Worm (Caenorhabditis elegans) whole organism, mixed stage, embryonic: ENCODE results near the gene F35D2.1.

ENCODE experiments used
- M03D4.4 ChIP-seq: sonication (generic microtip); optimal IDR thresholded peaks from 2 replicates; lab custom pipeline; 2017; ENCODE audit warnings: mild to moderate bottlenecking, missing genetic modification characterization, missing compliant biosample characterization
- bed-3 ChIP-seq: fragments of 200-800 bp; sonication (Bioruptor generic); optimal IDR thresholded peaks from 3 replicates; lab custom pipeline; 2018; ENCODE audit warnings: mild to moderate bottlenecking, missing genetic modification characterization, moderate library complexity, missing compliant biosample characterization
- blmp-1 ChIP-seq: fragments of 150-350 bp; optimal IDR thresholded peaks from 2 replicates; lab custom pipeline; 2014; ENCODE audit warnings: missing biosample characterization, missing genetic modification characterization
- ceh-39 ChIP-seq: fragments of 150-350 bp; optimal IDR thresholded peaks from 2 replicates; lab custom pipeline; 2014; ENCODE audit warnings: missing biosample characterization, missing genetic modification characterization
- ceh-43 ChIP-seq: fragments of 200-800 bp; sonication (Bioruptor generic); optimal IDR thresholded peaks from 2 replicates; lab custom pipeline; 2018; ENCODE audit warnings: mild to moderate bottlenecking, missing genetic modification characterization, moderate library complexity, missing compliant biosample characterization
- ceh-83 ChIP-seq: fragments of 200-800 bp; sonication (Bioruptor generic); optimal IDR thresholded peaks from 2 replicates; lab custom pipeline; 2018; ENCODE audit warnings: mild to moderate bottlenecking, missing genetic modification characterization, missing compliant biosample characterization
- ces-1 ChIP-seq: fragments of 150-350 bp; optimal IDR thresholded peaks from 2 replicates; lab custom pipeline; 2014; ENCODE audit warnings: missing biosample characterization, missing genetic modification reagents, missing genetic modification characterization
- cnd-1 ChIP-seq: fragments of 200-800 bp; sonication (Bioruptor generic); optimal IDR thresholded peaks from 2 replicates; lab custom pipeline; 2018; ENCODE audit warnings: mild to moderate bottlenecking, missing genetic modification characterization, missing compliant biosample characterization
- drap-1 ChIP-seq: fragments of 200-800 bp; sonication (Bioruptor generic); optimal IDR thresholded peaks from 3 replicates; lab custom pipeline; 2018; ENCODE audit warnings: mild to moderate bottlenecking, missing genetic modification characterization, missing compliant biosample characterization
- elt-1 ChIP-seq: sonication (generic microtip); optimal IDR thresholded peaks from 2 replicates; lab custom pipeline; 2017; ENCODE audit warnings: missing genetic modification characterization, mild to moderate bottlenecking, missing compliant biosample characterization, antibody characterized with exemption, moderate library complexity, borderline replicate concordance; ENCODE audit not compliant: insufficient read depth
- elt-3 ChIP-seq: fragments of 150-350 bp; optimal IDR thresholded peaks from 2 replicates; lab custom pipeline; 2014; ENCODE audit warnings: missing biosample characterization, missing genetic modification characterization
- flh-1 ChIP-seq: fragments of 200-800 bp; sonication (Bioruptor generic); optimal IDR thresholded peaks from 2 replicates; lab custom pipeline; 2018; ENCODE audit warnings: mild to moderate bottlenecking, missing genetic modification characterization, moderate library complexity, missing compliant biosample characterization
- hlh-1 ChIP-seq: fragments of 150-350 bp; optimal IDR thresholded peaks from 2 replicates; lab custom pipeline; 2014; ENCODE audit warnings: missing biosample characterization, missing genetic modification reagents, missing genetic modification characterization
- lin-13 ChIP-seq: fragments of 150-350 bp; optimal IDR thresholded peaks from 2 replicates; lab custom pipeline; 2014; ENCODE audit warnings: missing biosample characterization, missing genetic modification characterization
- lin-32 ChIP-seq: fragments of 200-800 bp; sonication (Bioruptor generic); optimal IDR thresholded peaks from 2 replicates; lab custom pipeline; 2018; ENCODE audit warnings: mild to moderate bottlenecking, missing genetic modification characterization, missing compliant biosample characterization
- lsy-2 ChIP-seq: fragments of 150-350 bp; optimal IDR thresholded peaks from 2 replicates; lab custom pipeline; 2014; ENCODE audit warnings: missing biosample characterization, missing genetic modification characterization
- mab-5 ChIP-seq: fragments of 150-350 bp; optimal IDR thresholded peaks from 2 replicates; lab custom pipeline; 2014; ENCODE audit warnings: missing biosample characterization, missing genetic modification characterization
- mep-1 ChIP-seq: fragments of 150-350 bp; optimal IDR thresholded peaks from 2 replicates; lab custom pipeline; 2017; ENCODE audit warnings: missing biosample characterization, missing genetic modification reagents, missing genetic modification characterization, inconsistent platforms
- nhr-12 ChIP-seq: fragments of 150-350 bp; optimal IDR thresholded peaks from 2 replicates; lab custom pipeline; 2014; ENCODE audit warnings: missing biosample characterization, missing genetic modification characterization
- nhr-2 ChIP-seq: fragments of 150-350 bp; optimal IDR thresholded peaks from 2 replicates; lab custom pipeline; 2014; ENCODE audit warnings: missing biosample characterization, missing genetic modification characterization
- nhr-28 ChIP-seq: fragments of 150-350 bp; optimal IDR thresholded peaks from 2 replicates; lab custom pipeline; 2014; ENCODE audit warnings: missing biosample characterization, missing genetic modification characterization
- nhr-76 ChIP-seq: sonication (generic microtip); optimal IDR thresholded peaks from 2 replicates; lab custom pipeline; 2017; ENCODE audit warnings: missing biosample characterization, missing genetic modification characterization
- sem-2 ChIP-seq: fragments of 200-800 bp; sonication (Bioruptor generic); optimal IDR thresholded peaks from 2 replicates; lab custom pipeline; 2018; ENCODE audit warnings: mild to moderate bottlenecking, missing genetic modification characterization, missing compliant biosample characterization
- snpc-4 ChIP-seq: fragments of 150-350 bp; optimal IDR thresholded peaks from 2 replicates; lab custom pipeline; 2014; ENCODE audit warnings: missing biosample characterization, missing genetic modification characterization
- sptf-1 ChIP-seq: sonication (generic microtip); optimal IDR thresholded peaks from 2 replicates; lab custom pipeline; 2017; ENCODE audit warnings: mild to moderate bottlenecking, missing genetic modification characterization, moderate library complexity, missing compliant biosample characterization
- tbx-8 ChIP-seq: fragments of 200-800 bp; sonication (Bioruptor generic); optimal IDR thresholded peaks from 2 replicates; lab custom pipeline; 2018; ENCODE audit warnings: mild to moderate bottlenecking, missing genetic modification characterization, moderate library complexity, missing compliant biosample characterization
- unc-120 ChIP-seq: sonication (generic microtip); optimal IDR thresholded peaks from 2 replicates; lab custom pipeline; 2017; ENCODE audit warnings: missing genetic modification characterization, missing compliant biosample characterization; ENCODE audit not compliant: poor library complexity, severe bottlenecking
- unc-62 ChIP-seq: fragments of 150-350 bp; optimal IDR thresholded peaks from 2 replicates; lab custom pipeline; 2014; ENCODE audit warnings: missing biosample characterization, missing genetic modification reagents, missing genetic modification characterization
- zip-8 ChIP-seq: fragments of 150-350 bp; optimal IDR thresholded peaks from 2 replicates; lab custom pipeline; 2014; ENCODE audit warnings: missing biosample characterization, missing genetic modification characterization
- ztf-11 ChIP-seq: fragments of 150-350 bp; optimal IDR thresholded peaks from 2 replicates; lab custom pipeline; 2014; ENCODE audit warnings: missing biosample characterization, missing genetic modification characterization

Gene F35D2.1

DNA sequence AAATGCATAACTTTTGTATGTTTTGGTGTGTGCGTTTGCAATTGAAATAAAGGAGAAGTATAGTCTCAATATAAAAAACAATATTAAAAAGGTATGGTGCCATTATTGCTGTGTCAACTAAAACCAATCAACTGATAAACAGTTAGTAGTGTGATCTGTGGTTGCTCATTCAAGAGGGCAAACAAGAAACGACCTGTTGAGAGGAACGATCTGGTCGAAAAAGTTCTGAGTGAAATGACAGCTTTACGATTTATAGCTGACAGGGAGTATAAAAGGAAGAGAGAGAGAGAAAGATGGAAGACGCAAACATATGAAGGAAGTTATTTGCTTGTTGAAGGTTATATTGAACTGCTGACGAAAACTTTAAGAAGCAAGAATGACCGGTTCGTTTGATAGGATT, 17.7 kb upstream of the F35D2.1 start:
- TF ChIP-seq hlh-1 (tag; lab: Kevin White, UChicago) (no peak), blmp-1 (no peak), ceh-39 (tag; lab: Kevin White, UChicago) (no peak), nhr-28 (no peak), lsy-2 (no peak), cnd-1 (tag; lab: Kevin White, UChicago) (no peak), nhr-12 (tag; lab: Kevin White, UChicago) (no peak), tbx-8 (GFP tag; lab: Kevin White, UChicago) (no peak), ces-1 (no peak), elt-3 (tag; lab: Kevin White, UChicago) (no peak), unc-120 (tag; lab: Kevin White, UChicago) (no peak), nhr-76 (tag; lab: Kevin White, UChicago) (no peak), zip-8 (tag; lab: Kevin White, UChicago) (no peak), lin-32 (GFP tag; lab: Kevin White, UChicago) (no peak), ceh-43 (GFP tag; lab: Kevin White, UChicago) (no peak), ceh-83 (GFP tag; lab: Kevin White, UChicago) (no peak), sem-2 (GFP tag; lab: Kevin White, UChicago) (no peak), ztf-11 (tag; lab: Kevin White, UChicago) (no peak), mep-1 (tag; lab: Kevin White, UChicago) (no peak), mab-5 (no peak)

DNA sequence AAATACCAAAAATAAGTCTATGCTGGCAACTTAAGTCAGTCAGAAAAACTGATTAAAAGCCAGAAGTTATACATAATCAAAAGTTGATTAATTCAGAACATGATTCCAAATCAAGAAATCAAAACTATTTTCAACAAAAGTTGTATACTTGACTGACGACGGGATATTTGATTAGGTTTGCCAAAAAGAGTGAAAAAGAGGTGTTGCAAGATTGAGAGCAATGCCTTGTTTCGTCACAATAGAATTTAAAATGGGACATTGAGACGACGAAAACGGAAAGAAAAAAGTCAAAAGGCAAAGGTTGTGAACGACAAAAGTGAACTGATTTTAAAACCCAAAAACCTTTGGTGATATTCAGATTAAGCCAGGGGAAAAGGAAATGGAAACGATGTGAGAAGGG, 16.9 kb upstream of the F35D2.1 start:
- no peak for TF ChIP-seq unc-62
- no peak for TF ChIP-seq nhr-2 (tag; lab: Kevin White, UChicago)

DNA sequence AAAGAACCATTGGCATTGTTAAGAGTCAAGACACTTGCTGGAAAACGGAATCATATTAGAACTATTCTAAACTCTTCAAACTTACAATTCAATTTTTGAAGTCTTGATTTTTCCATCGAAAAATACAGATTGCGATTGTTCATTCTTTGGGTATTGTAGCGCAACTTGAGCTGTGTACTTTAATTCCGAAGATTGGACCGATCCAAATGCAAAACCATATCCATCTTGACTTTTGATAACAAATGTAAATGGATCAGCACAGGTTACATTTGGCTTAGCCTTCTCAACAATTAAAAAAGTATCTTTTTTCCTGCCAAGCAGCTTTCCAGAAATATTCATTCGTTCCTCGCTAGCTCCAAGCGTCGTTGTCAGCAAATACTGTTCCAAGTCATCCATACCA, 14.9 kb upstream of the F35D2.1 start:
- TF ChIP-seq flh-1 (no peak), zip-8 (tag; lab: Kevin White, UChicago) (no peak), elt-1 (tag; lab: Kevin White, UChicago) (no peak), unc-120 (tag; lab: Kevin White, UChicago) (no peak), nhr-76 (tag; lab: Kevin White, UChicago) (no peak), unc-62 (no peak), mab-5 (no peak), bed-3 (GFP tag; lab: Kevin White, UChicago) (no peak), M03D4.4 (tag; lab: Kevin White, UChicago) (no peak), ces-1 (no peak), ceh-43 (GFP tag; lab: Kevin White, UChicago) (no peak), drap-1 (GFP tag; lab: Kevin White, UChicago) (no peak), sptf-1 (tag; lab: Kevin White, UChicago) (no peak), ceh-39 (tag; lab: Kevin White, UChicago) (no peak), snpc-4 (tag; lab: Kevin White, UChicago) (no peak), lin-13 (tag; lab: Kevin White, UChicago) (no peak), nhr-28 (no peak)

DNA sequence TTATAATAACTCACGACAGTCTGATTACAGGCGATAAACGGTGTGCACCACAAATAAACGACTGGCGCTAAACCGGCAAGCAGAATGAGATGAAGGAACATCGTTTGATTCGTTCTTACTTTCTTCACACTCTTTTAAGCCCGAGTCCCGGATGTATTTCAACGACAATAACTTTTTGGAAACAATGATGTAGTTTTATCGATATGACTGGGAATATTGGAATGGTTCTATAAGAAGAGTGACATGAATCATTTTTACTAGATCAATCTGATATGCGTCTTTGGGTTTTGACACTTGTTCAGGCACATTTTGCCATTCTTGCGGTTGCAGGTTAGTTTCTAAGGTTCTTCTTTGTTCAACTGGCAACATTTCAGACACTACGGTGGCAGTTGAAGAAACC, 14.2 kb upstream of the F35D2.1 start, which contains the start of the genes ZK1290.11 and ZK1290.1:
ZK1290.11 (minus strand) TSS at position 101 of the 400 bp plus-strand sequence.
ZK1290.1 (plus strand) TSS at position 271 of the 400 bp plus-strand sequence.
- no peak for TF ChIP-seq drap-1 (GFP tag; lab: Kevin White, UChicago)
- no peak for TF ChIP-seq lsy-2
- TF ChIP-seq sem-2 (GFP tag; lab: Kevin White, UChicago): no peak
- TF ChIP-seq sptf-1 (tag; lab: Kevin White, UChicago): no peak

DNA sequence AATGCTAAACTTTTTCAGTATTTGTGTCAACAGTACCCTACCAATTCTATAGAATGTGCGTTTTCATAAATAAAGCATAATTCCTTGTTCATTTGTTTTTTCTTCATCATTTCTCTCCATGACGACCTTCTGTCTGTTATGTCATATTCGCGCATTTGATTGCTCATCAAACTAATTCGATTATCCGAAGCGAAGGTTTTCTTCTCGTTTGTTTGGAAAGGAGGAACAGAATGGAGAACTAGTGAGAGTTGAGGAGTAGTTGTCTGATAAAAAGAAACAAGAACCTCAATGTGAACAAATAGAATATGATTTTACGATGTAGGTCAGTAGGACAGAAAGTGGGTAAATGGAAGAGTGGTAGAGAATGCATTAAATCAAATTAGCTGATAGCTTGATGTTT, 13.1 kb upstream of the F35D2.1 start:
- TF ChIP-seq unc-120 (tag; lab: Kevin White, UChicago) (no peak), unc-62 (no peak), ces-1 (peak; percentile 40), lsy-2 (no peak), lin-13 (tag; lab: Kevin White, UChicago) (no peak), tbx-8 (GFP tag; lab: Kevin White, UChicago) (no peak), sptf-1 (tag; lab: Kevin White, UChicago) (no peak), mab-5 (no peak)
